Fruit fly (Drosophila melanogaster) whole organism, prepupa: Measurements from ENCODE around the gene CG13309.

ENCODE experiments used
- CG10669 ChIP-seq: fragments of 200-800 bp; sonication (Bioruptor generic); optimal IDR thresholded peaks from 3 replicates; lab custom pipeline; 2018; ENCODE audit warnings: missing biosample characterization, mild to moderate bottlenecking, missing genetic modification characterization, moderate library complexity
- CG15336 ChIP-seq: fragments of 200-800 bp; sonication (Bioruptor generic); IDR thresholded peaks from 2 replicates; pipeline ENCODE4 v1.3.6; 2022; ENCODE audit warnings: missing biosample characterization, missing genetic modification characterization
- CG6854 ChIP-seq: fragments of 200-800 bp; sonication (Bioruptor generic); optimal IDR thresholded peaks from 2 replicates; lab custom pipeline; 2017; ENCODE audit warnings: missing biosample characterization, mild to moderate bottlenecking, missing genetic modification characterization
- Eip93F ChIP-seq: fragments of 200-800 bp; sonication (Bioruptor generic); optimal IDR thresholded peaks from 2 replicates; lab custom pipeline; 2016; ENCODE audit warnings: missing biosample characterization, mild to moderate bottlenecking, missing genetic modification characterization
- Ets21C ChIP-seq: fragments of 200-800 bp; sonication (Bioruptor generic); optimal IDR thresholded peaks from 3 replicates; lab custom pipeline; 2016; ENCODE audit warnings: missing biosample characterization, missing genetic modification characterization
- Smox ChIP-seq: fragments of 200-800 bp; sonication (Bioruptor generic); optimal IDR thresholded peaks from 3 replicates; lab custom pipeline; 2016; ENCODE audit warnings: missing biosample characterization, missing genetic modification characterization
- achi ChIP-seq: fragments of 200-800 bp; sonication (Bioruptor generic); optimal IDR thresholded peaks from 3 replicates; lab custom pipeline; 2016; ENCODE audit warnings: missing biosample characterization, missing genetic modification characterization
- esn ChIP-seq: fragments of 200-800 bp; sonication (Bioruptor generic); optimal IDR thresholded peaks from 2 replicates; lab custom pipeline; 2016; ENCODE audit warnings: missing biosample characterization, mild to moderate bottlenecking, missing genetic modification characterization, moderate library complexity
- fd85E ChIP-seq: fragments of 200-800 bp; sonication (Bioruptor generic); optimal IDR thresholded peaks from 3 replicates; lab custom pipeline; 2016; ENCODE audit warnings: missing biosample characterization, missing genetic modification characterization
- fkh ChIP-seq: fragments of 200-800 bp; sonication (Bioruptor generic); optimal IDR thresholded peaks from 3 replicates; lab custom pipeline; 2017; ENCODE audit warnings: missing biosample characterization, mild to moderate bottlenecking, missing genetic modification characterization, moderate library complexity
- net ChIP-seq: fragments of 200-800 bp; sonication (Bioruptor generic); optimal IDR thresholded peaks from 3 replicates; lab custom pipeline; 2016; ENCODE audit warnings: missing biosample characterization, missing genetic modification characterization
- pdm3 ChIP-seq: fragments of 200-800 bp; sonication (Bioruptor generic); optimal IDR thresholded peaks from 3 replicates; lab custom pipeline; 2016; ENCODE audit warnings: missing biosample characterization, missing genetic modification characterization
- topi ChIP-seq: fragments of 200-800 bp; sonication (Bioruptor generic); optimal IDR thresholded peaks from 3 replicates; lab custom pipeline; 2016; ENCODE audit warnings: missing biosample characterization, missing genetic modification characterization

DNA sequence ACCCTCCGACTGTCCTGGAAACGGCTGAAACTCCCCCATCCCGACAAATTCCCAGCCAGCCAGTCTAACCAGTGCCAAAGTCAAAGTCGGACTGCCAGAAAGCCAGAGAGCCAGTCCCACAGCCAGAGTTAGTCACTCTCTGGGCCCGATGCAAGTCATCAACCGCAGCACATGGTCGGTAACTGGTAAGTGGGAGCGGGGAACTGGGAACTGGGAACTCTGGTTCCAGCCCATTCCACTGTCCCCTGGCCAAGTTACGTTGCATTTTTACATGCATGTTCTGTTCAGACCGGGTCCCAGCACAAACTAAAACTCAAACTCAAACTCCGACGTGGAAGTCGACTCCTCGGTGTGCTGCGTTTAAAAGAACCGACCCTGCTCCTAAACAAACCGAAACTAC, 28.9 kb downstream of the CG13309 start:
- TF ChIP-seq fd85E (no peak), topi (GFP tag; lab: Kevin White, UChicago) (no peak), CG6854 (GFP tag; lab: Kevin White, UChicago) (no peak), Ets21C (GFP tag; lab: Kevin White, UChicago) (no peak), CG10669 (GFP tag; lab: Kevin White, UChicago) (no peak), fkh (GFP tag; lab: Kevin White, UChicago) (no peak), esn (no peak), net (no peak), Smox (GFP tag; lab: Kevin White, UChicago) (no peak), achi (no peak), CG15336 (no peak), Eip93F (GFP tag; lab: Kevin White, UChicago) (no peak), pdm3 (GFP tag; lab: Kevin White, UChicago) (no peak)
